Fruit fly (Drosophila melanogaster): ENCODE results near the gene Dph4.
A peak's percentile ranks its signal among the peaks of the same experiment; 100 is the strongest.

The Dph4 gene

DNA sequence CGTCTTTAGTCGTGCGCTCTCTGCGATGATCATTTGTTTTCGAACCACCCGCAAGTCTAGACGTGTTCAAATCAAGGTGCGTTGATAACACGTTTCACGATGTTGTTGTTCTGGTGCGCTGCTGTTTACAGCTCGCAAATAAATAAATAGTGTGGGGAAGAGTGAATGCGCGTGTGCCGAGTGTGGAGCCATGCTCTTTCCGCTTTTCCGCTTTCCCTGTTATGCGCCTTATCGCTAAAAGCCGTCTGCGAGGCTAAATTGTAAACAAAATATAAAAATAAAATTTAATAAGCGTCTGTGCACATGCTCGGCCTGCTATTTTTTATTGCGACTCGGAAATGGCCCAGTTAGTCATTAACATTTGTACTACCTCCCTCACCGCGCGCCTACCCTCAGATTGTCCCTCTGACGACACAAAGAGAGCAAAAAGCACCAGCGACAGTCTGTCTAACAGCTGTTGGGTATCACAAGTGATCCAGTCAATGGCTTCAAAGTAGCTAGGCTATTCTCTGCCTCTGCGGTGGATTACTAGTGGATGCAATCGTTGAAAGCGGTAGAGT, 48.8 kb upstream of the Dph4 start (continued):
- TF ChIP-seq CG4328 (GFP tag; optimal IDR thresholded peaks at IDR 0.05): peak; percentile 90
- TF ChIP-seq CG4282 (GFP tag; optimal IDR thresholded peaks at IDR 0.05): no peak
- TF ChIP-seq Fer1 (GFP tag; optimal IDR thresholded peaks at IDR 0.05): peak; percentile 93
- peak; percentile 86 for TF ChIP-seq CG11398 (GFP tag; optimal IDR thresholded peaks at IDR 0.05)
- TF ChIP-seq NFAT (GFP tag; IDR thresholded peaks at IDR 0.05): no peak
- TF ChIP-seq Rfx (GFP tag; IDR thresholded peaks at IDR 0.05): peak; percentile 63; the same call in 1 of the 2 replicates
- peak; percentile 54; the same call in 1 of the 2 replicates for TF ChIP-seq E2f2 (GFP tag; IDR thresholded peaks at IDR 0.05)
- no peak for TF ChIP-seq gfzf (GFP tag; optimal IDR thresholded peaks at IDR 0.05)
- no peak for TF ChIP-seq CG10462 (GFP tag; optimal IDR thresholded peaks at IDR 0.05)
- no peak for TF ChIP-seq fd96Cb (tag; optimal IDR thresholded peaks at IDR 0.05)
- TF ChIP-seq CG6854 (GFP tag; optimal IDR thresholded peaks at IDR 0.05): peak; percentile 83
- TF ChIP-seq so (GFP tag; IDR thresholded peaks at IDR 0.05): peak; percentile 68; the same call in 1 of the 3 replicates
- TF ChIP-seq bcd (GFP tag; optimal IDR thresholded peaks at IDR 0.05): peak; percentile 57
- TF ChIP-seq hth (optimal IDR thresholded peaks at IDR 0.05): no peak
- TF ChIP-seq CG10209 (GFP tag; optimal IDR thresholded peaks at IDR 0.05): peak; percentile 78
- peak; percentile 80 for TF ChIP-seq B-H2 (GFP tag; optimal IDR thresholded peaks at IDR 0.05)
- no peak for TF ChIP-seq phol (tag; optimal IDR thresholded peaks at IDR 0.05)
- peak; percentile 98 for TF ChIP-seq HLHmδ (GFP tag; optimal IDR thresholded peaks at IDR 0.05)
- no peak for TF ChIP-seq nau (GFP tag; optimal IDR thresholded peaks at IDR 0.05)
- peak; percentile 80 for TF ChIP-seq CG17385 (GFP tag; optimal IDR thresholded peaks at IDR 0.05)
- peak; percentile 30 to 83 for TF ChIP-seq Pdp1 (GFP tag; optimal IDR thresholded peaks at IDR 0.05)
- TF ChIP-seq sisA (GFP tag; IDR thresholded peaks at IDR 0.05): no peak
- TF ChIP-seq CG13894 (tag; optimal IDR thresholded peaks at IDR 0.05): no peak
- peak; percentile 58 for TF ChIP-seq NC2α (GFP tag; optimal IDR thresholded peaks at IDR 0.05)
- peak; percentile 95 for TF ChIP-seq YL-1 (GFP tag; optimal IDR thresholded peaks at IDR 0.05)
- no peak for TF ChIP-seq vnd (GFP tag; IDR thresholded peaks at IDR 0.05; ENCODE audit: partially characterized antibody)
- TF ChIP-seq bab2 (GFP tag; optimal IDR thresholded peaks at IDR 0.05): peak; percentile 77
- peak; percentile 88 for TF ChIP-seq Side (GFP tag; optimal IDR thresholded peaks at IDR 0.05)
- peak; percentile 87 for TF ChIP-seq CG1529 (GFP tag; optimal IDR thresholded peaks at IDR 0.05)
- no peak for TF ChIP-seq CG11504 (tag; optimal IDR thresholded peaks at IDR 0.05)
- TF ChIP-seq CG4854 (GFP tag; optimal IDR thresholded peaks at IDR 0.05): peak; percentile 44
- TF ChIP-seq Meics (GFP tag; optimal IDR thresholded peaks at IDR 0.05): peak; percentile 83
- TF ChIP-seq Nf-YB (GFP tag; optimal IDR thresholded peaks at IDR 0.05): peak; percentile 73
- TF ChIP-seq bsh (GFP tag; optimal IDR thresholded peaks at IDR 0.05): peak; percentile 55 to 82
- peak; percentile 77 for TF ChIP-seq CG12219 (GFP tag; optimal IDR thresholded peaks at IDR 0.05)
- TF ChIP-seq MTF-1 (GFP tag; optimal IDR thresholded peaks at IDR 0.05; ENCODE audit: borderline replicate concordance): peak; percentile 95
- TF ChIP-seq NK7.1 (GFP tag; optimal IDR thresholded peaks at IDR 0.05): peak; percentile 71
- TF ChIP-seq CG5245 (GFP tag; optimal IDR thresholded peaks at IDR 0.05): peak; percentile 9
- no peak for TF ChIP-seq CG1647 (GFP tag; optimal IDR thresholded peaks at IDR 0.05)
- no peak for TF ChIP-seq Lim3 (GFP tag; IDR thresholded peaks at IDR 0.05)
- peak; percentile 37 for TF ChIP-seq ERR (GFP tag; optimal IDR thresholded peaks at IDR 0.05)
- peak; percentile 91 for TF ChIP-seq odd (GFP tag; optimal IDR thresholded peaks at IDR 0.05)
- peak in 1 of 2 experiments; percentile 5 for TF ChIP-seq Hr78 (GFP tag; optimal IDR thresholded peaks at IDR 0.05)
- TF ChIP-seq Gug (GFP tag; IDR thresholded peaks at IDR 0.05): no peak
- peak; percentile 77 for TF ChIP-seq pros (GFP tag; optimal IDR thresholded peaks at IDR 0.05)
- TF ChIP-seq HHEX (GFP tag; optimal IDR thresholded peaks at IDR 0.05): peak; percentile 89
- TF ChIP-seq Lhr (GFP tag; optimal IDR thresholded peaks at IDR 0.05): peak; percentile 78
- TF ChIP-seq zen (tag; optimal IDR thresholded peaks at IDR 0.05): peak; percentile 51
- TF ChIP-seq Atf6 (GFP tag; IDR thresholded peaks at IDR 0.05): peak; percentile 62
